Fruit fly (Drosophila melanogaster) whole organism, wandering third instar larva: Measurements from ENCODE around the gene CG31549.

Experiments used
- Abd-B ChIP-seq: fragments of >200 bp; optimal IDR thresholded peaks from 2 replicates; lab custom pipeline; 2017; ENCODE audit warnings: missing biosample characterization, missing genetic modification characterization
- CG32264 ChIP-seq: fragments of 200-800 bp; sonication (Bioruptor generic); optimal IDR thresholded peaks from 2 replicates; lab custom pipeline; 2016; ENCODE audit warnings: missing biosample characterization, missing genetic modification characterization
- CG9705 ChIP-seq: fragments of 200-800 bp; sonication (Bioruptor generic); optimal IDR thresholded peaks from 2 replicates; lab custom pipeline; 2018; ENCODE audit warnings: missing biosample characterization, mild to moderate bottlenecking, missing genetic modification characterization
- CrebA ChIP-seq: fragments of 200-800 bp; sonication (Bioruptor generic); optimal IDR thresholded peaks from 2 replicates; lab custom pipeline; 2016; ENCODE audit warnings: missing biosample characterization, mild to moderate bottlenecking, missing genetic modification characterization, borderline replicate concordance
- Dfd ChIP-seq: fragments of >200 bp; optimal IDR thresholded peaks from 2 replicates; lab custom pipeline; 2017; ENCODE audit warnings: missing biosample characterization, missing genetic modification characterization
- Dif ChIP-seq: fragments of 200-275, 200-300 bp; sonication (Bioruptor generic); optimal IDR thresholded peaks from 2 replicates; lab custom pipeline; 2018; ENCODE audit warnings: missing biosample characterization, missing genetic modification characterization; ENCODE audit not compliant: partially characterized antibody
- GATAd ChIP-seq: sonication (Bioruptor generic); optimal IDR thresholded peaks from 2 replicates; lab custom pipeline; 2016; ENCODE audit warnings: missing biosample characterization, missing genetic modification characterization
- Hnf4 ChIP-seq: fragments of 200-800 bp; sonication (Bioruptor generic); optimal IDR thresholded peaks from 2 replicates; lab custom pipeline; 2016; ENCODE audit warnings: missing biosample characterization, mild to moderate bottlenecking, missing genetic modification characterization
- Hr78 ChIP-seq: fragments of >200 bp; optimal IDR thresholded peaks from 2 replicates; lab custom pipeline; 2017; ENCODE audit warnings: missing biosample characterization, missing genetic modification characterization
- Hr83 ChIP-seq: fragments of 200-300 bp; sonication (Bioruptor generic); optimal IDR thresholded peaks from 2 replicates; lab custom pipeline; 2016; ENCODE audit warnings: missing biosample characterization, mild to moderate bottlenecking, missing genetic modification characterization, moderate library complexity; ENCODE audit not compliant: poor library complexity, severe bottlenecking
- Jra ChIP-seq: sonication (Bioruptor generic); optimal IDR thresholded peaks from 2 replicates; lab custom pipeline; 2016; ENCODE audit warnings: missing biosample characterization, missing genetic modification characterization
- Mio ChIP-seq: sonication (Bioruptor generic); optimal IDR thresholded peaks from 2 replicates; lab custom pipeline; 2016; ENCODE audit warnings: missing biosample characterization, missing genetic modification characterization
- Myc ChIP-seq: fragments of >200 bp; optimal IDR thresholded peaks from 2 replicates; lab custom pipeline; 2017
- N ChIP-seq: fragments of >200 bp; optimal IDR thresholded peaks from 2 replicates; lab custom pipeline; 2018; ENCODE audit warnings: missing biosample characterization, missing external identifiers, missing genetic modification characterization
- OdsH ChIP-seq: fragments of 200-800 bp; sonication (Bioruptor generic); optimal IDR thresholded peaks from 2 replicates; lab custom pipeline; 2016; ENCODE audit warnings: missing biosample characterization, mild to moderate bottlenecking, missing genetic modification characterization
- Rel ChIP-seq, 2 experiments: fragments of 200-800 bp; sonication (Bioruptor generic) in 1 of 2; optimal IDR thresholded peaks; 2 replicates in 1 of 2; 3 replicates in 1 of 2; lab custom pipeline; 2016 to 2019; ENCODE audit warnings: mild to moderate bottlenecking in 2 of 2, missing biosample characterization in 2 of 2, missing genetic modification characterization in 2 of 2, moderate library complexity in 1 of 2
- Sp1 ChIP-seq: fragments of 200-800 bp; sonication (Bioruptor generic); optimal IDR thresholded peaks from 3 replicates; lab custom pipeline; 2019; ENCODE audit warnings: missing biosample characterization, mild to moderate bottlenecking, missing genetic modification characterization, moderate library complexity
- Vsx2 ChIP-seq: fragments of 200-300, 225-300 bp; sonication (Bioruptor generic); optimal IDR thresholded peaks from 2 replicates; lab custom pipeline; 2018; ENCODE audit warnings: missing biosample characterization, missing genetic modification characterization; ENCODE audit not compliant: partially characterized antibody
- br ChIP-seq: fragments of 200-800 bp; sonication (Bioruptor generic); optimal IDR thresholded peaks from 2 replicates; lab custom pipeline; 2016; ENCODE audit warnings: missing biosample characterization, missing genetic modification characterization
- brk ChIP-seq: fragments of 200-800 bp; sonication (Bioruptor generic); optimal IDR thresholded peaks from 2 replicates; lab custom pipeline; 2016; ENCODE audit warnings: missing biosample characterization, mild to moderate bottlenecking, missing genetic modification characterization
- dl ChIP-seq, 2 experiments: fragments of 175-275, 200-275 bp in 1 of 2; fragments of 200-275 bp in 1 of 2; sonication (Bioruptor generic); optimal IDR thresholded peaks; lab custom pipeline; 2018; ENCODE audit warnings: mild to moderate bottlenecking in 2 of 2, missing biosample characterization in 2 of 2, missing genetic modification characterization in 2 of 2, moderate library complexity in 2 of 2; ENCODE audit not compliant: partially characterized antibody in 2 of 2, insufficient read depth in 1 of 2
- dsf ChIP-seq: sonication (Bioruptor generic); optimal IDR thresholded peaks from 2 replicates; lab custom pipeline; 2016; ENCODE audit warnings: missing biosample characterization, missing genetic modification characterization, borderline replicate concordance
- ey ChIP-seq: fragments of 200-800 bp; sonication (Bioruptor generic); optimal IDR thresholded peaks from 2 replicates; lab custom pipeline; 2016; ENCODE audit warnings: missing biosample characterization, missing genetic modification characterization
- foxo ChIP-seq, 2 experiments: fragments of 200-800 bp; sonication (Bioruptor generic); optimal IDR thresholded peaks; 2 replicates in 1 of 2; 3 replicates in 1 of 2; lab custom pipeline; 2016 to 2017; ENCODE audit warnings: missing biosample characterization in 2 of 2, missing genetic modification characterization in 2 of 2
- fru ChIP-seq: fragments of 200-800 bp; sonication (Bioruptor generic); optimal IDR thresholded peaks from 3 replicates; lab custom pipeline; 2016; ENCODE audit warnings: missing biosample characterization, mild to moderate bottlenecking, missing genetic modification characterization
- h ChIP-seq: fragments of 200-800 bp; sonication (Bioruptor generic); optimal IDR thresholded peaks from 3 replicates; lab custom pipeline; 2016; ENCODE audit warnings: missing biosample characterization, mild to moderate bottlenecking, missing genetic modification characterization
- jim ChIP-seq: fragments of 175-275, 200-325 bp; sonication (Bioruptor generic); optimal IDR thresholded peaks from 2 replicates; lab custom pipeline; 2016; ENCODE audit warnings: missing biosample characterization, mild to moderate bottlenecking, missing genetic modification characterization
- lola ChIP-seq: fragments of >200 bp; optimal IDR thresholded peaks from 2 replicates; lab custom pipeline; 2017; ENCODE audit warnings: missing biosample characterization, missing genetic modification characterization
- pan ChIP-seq: fragments of >200 bp; optimal IDR thresholded peaks from 2 replicates; lab custom pipeline; 2017
- psq ChIP-seq: fragments of 200-800 bp; sonication (Bioruptor generic); optimal IDR thresholded peaks from 3 replicates; lab custom pipeline; 2017; ENCODE audit warnings: missing biosample characterization, mild to moderate bottlenecking, missing genetic modification characterization, moderate library complexity
- rgr ChIP-seq: fragments of 200-800 bp; sonication (Bioruptor generic); optimal IDR thresholded peaks from 3 replicates; lab custom pipeline; 2016; ENCODE audit warnings: missing biosample characterization, mild to moderate bottlenecking, missing genetic modification characterization
- sage ChIP-seq: fragments of 200-800 bp; sonication (Bioruptor generic); optimal IDR thresholded peaks from 2 replicates; lab custom pipeline; 2016; ENCODE audit warnings: missing biosample characterization, mild to moderate bottlenecking, missing genetic modification characterization
- sv ChIP-seq: fragments of 200-800 bp; sonication (Bioruptor generic); optimal IDR thresholded peaks from 3 replicates; lab custom pipeline; 2016; ENCODE audit warnings: missing biosample characterization, missing genetic modification characterization
- usp ChIP-seq: fragments of >200 bp; optimal IDR thresholded peaks from 2 replicates; lab custom pipeline; 2017; ENCODE audit warnings: missing biosample characterization, missing genetic modification characterization
- woc ChIP-seq: sonication (Bioruptor generic); optimal IDR thresholded peaks from 2 replicates; lab custom pipeline; 2016; ENCODE audit warnings: missing biosample characterization, mild to moderate bottlenecking, missing genetic modification characterization

Gene CG31549

dm6 chr3R:5606477-5606876 is 25.5 kb upstream of the CG31549 start, which contains the start of gene asl (continued):
- peak; percentile 94 for TF ChIP-seq N (GFP tag; lab: Kevin White, UChicago)
- peak; percentile 17 for TF ChIP-seq CG32264 (GFP tag; lab: Kevin White, UChicago)

- TF ChIP-seq Hr78 (GFP tag; lab: Kevin White, UChicago) = no peak
- no peak for TF ChIP-seq Rel (GFP tag; optimal IDR thresholded peaks at IDR 0.05; lab: Kevin White, UChicago)
- no peak for TF ChIP-seq Rel (tag; optimal IDR thresholded peaks at IDR 0.05; lab: Kevin White, UChicago)
- TF ChIP-seq usp (GFP tag; lab: Kevin White, UChicago) = no peak
- TF ChIP-seq dsf (GFP tag; lab: Kevin White, UChicago) = no peak
- TF ChIP-seq Abd-B (GFP tag; lab: Kevin White, UChicago) = no peak
- TF ChIP-seq pan (lab: Kevin White, UChicago) = no peak
- TF ChIP-seq GATAd (GFP tag; lab: Kevin White, UChicago) = no peak
- no peak for TF ChIP-seq Hnf4 (GFP tag; lab: Kevin White, UChicago)
- TF ChIP-seq Dfd (GFP tag; lab: Kevin White, UChicago) = no peak
- TF ChIP-seq Hr83 = no peak
- TF ChIP-seq rgr (GFP tag; lab: Kevin White, UChicago) = no peak
- TF ChIP-seq CG32264 (GFP tag; lab: Kevin White, UChicago) = no peak
- no peak for TF ChIP-seq Sp1 (GFP tag; lab: Kevin White, UChicago)
- no peak for TF ChIP-seq foxo (GFP tag; optimal IDR thresholded peaks at IDR 0.05; lab: Kevin White, UChicago)
- TF ChIP-seq Jra (GFP tag; lab: Kevin White, UChicago) = no peak
- TF ChIP-seq Dif (GFP tag; lab: Kevin White, UChicago) = no peak
- TF ChIP-seq sv (GFP tag; lab: Kevin White, UChicago) = no peak
- TF ChIP-seq OdsH (GFP tag; lab: Kevin White, UChicago) = no peak
- no peak for TF ChIP-seq woc (GFP tag; lab: Kevin White, UChicago)
- no peak for TF ChIP-seq Mio (GFP tag; lab: Kevin White, UChicago)
Observed at dm6 chr3R:5608422-5608821, 23.6 kb upstream of the CG31549 start.

- TF ChIP-seq GATAd (GFP tag; lab: Kevin White, UChicago) (no peak), Abd-B (GFP tag; lab: Kevin White, UChicago) (no peak), CrebA (GFP tag; lab: Kevin White, UChicago) (no peak), brk (GFP tag; lab: Kevin White, UChicago) (no peak), Vsx2 (no peak), Sp1 (GFP tag; lab: Kevin White, UChicago) (no peak)
Observed at dm6 chr3R:5610656-5611055, 21.3 kb upstream of the CG31549 start.

dm6 chr3R:5611167-5611566 is 20.8 kb upstream of the CG31549 start:
- TF ChIP-seq ey (GFP tag; lab: Kevin White, UChicago) = no peak
- no peak for TF ChIP-seq h (GFP tag; lab: Kevin White, UChicago)
- TF ChIP-seq psq (GFP tag; lab: Kevin White, UChicago) = peak; percentile 98
- peak in 1 of 2 experiments; percentile 28 for TF ChIP-seq dl (GFP tag; optimal IDR thresholded peaks at IDR 0.05; lab: Kevin White, UChicago; ENCODE audit: insufficient read depth in 1 of 2, partially characterized antibody in 2 of 2)
- no peak for TF ChIP-seq foxo (GFP tag; optimal IDR thresholded peaks at IDR 0.05; lab: Kevin White, UChicago)
- TF ChIP-seq lola (GFP tag; lab: Kevin White, UChicago) = no peak
- TF ChIP-seq jim (GFP tag; lab: Kevin White, UChicago) = no peak
- no peak for TF ChIP-seq brk (GFP tag; lab: Kevin White, UChicago)
- no peak for TF ChIP-seq Myc (lab: Kevin White, UChicago)
- TF ChIP-seq fru (GFP tag; lab: Kevin White, UChicago) = peak; percentile 31
- no peak for TF ChIP-seq usp (GFP tag; lab: Kevin White, UChicago)
- no peak for TF ChIP-seq Jra (GFP tag; lab: Kevin White, UChicago)

dm6 chr3R:5611733-5612132 is 20.3 kb upstream of the CG31549 start:
- TF ChIP-seq CG9705 (no peak), fru (GFP tag; lab: Kevin White, UChicago) (no peak), lola (GFP tag; lab: Kevin White, UChicago) (no peak), Jra (GFP tag; lab: Kevin White, UChicago) (no peak), h (GFP tag; lab: Kevin White, UChicago) (no peak), Hr78 (GFP tag; lab: Kevin White, UChicago) (no peak), br (GFP tag; lab: Kevin White, UChicago) (no peak), Dif (GFP tag; lab: Kevin White, UChicago) (no peak), sage (GFP tag; lab: Kevin White, UChicago) (no peak), Mio (GFP tag; lab: Kevin White, UChicago) (no peak), CG32264 (GFP tag; lab: Kevin White, UChicago) (no peak), CrebA (GFP tag; lab: Kevin White, UChicago) (no peak)
